Fruit fly (Drosophila melanogaster) S2 (cell line): ENCODE data around the gene zetaCOP.

ENCODE experiments used
- CG8478 ChIP-seq: fragments of >200 bp; optimal IDR thresholded peaks from 2 replicates; lab custom pipeline; 2018
- CTCF ChIP-seq, 2 experiments: fragments of >200 bp; optimal IDR thresholded peaks; 2 replicates each; lab custom pipeline; 2018

- no peak for TF ChIP-seq CG8478
- peak in 1 of 2 experiments; percentile 50 for TF ChIP-seq CTCF (optimal IDR thresholded peaks at IDR 0.05; lab: Kevin White, UChicago)
These were observed 11.9 kb downstream of the zetaCOP start, which contains the start of gene Baldspot for dm6 chr3L:16661167-16662109.
